Fruit fly (Drosophila melanogaster) whole organism, larva: ENCODE measurements around the gene obst-E.

Experiments used
- noc ChIP-seq: fragments of 200-800 bp; sonication (Bioruptor generic); optimal IDR thresholded peaks from 3 replicates; lab custom pipeline; 2019; ENCODE audit warnings: missing biosample characterization, mild to moderate bottlenecking, missing genetic modification characterization, moderate library complexity

The obst-E gene

dm6 chr2L:5766042-5766441, at the start of gene obst-E:
Gene obst-E (minus strand): TSS chr2L:5766142.
- no peak for TF ChIP-seq noc (tag; lab: Kevin White, UChicago)

- no peak for TF ChIP-seq noc (tag; lab: Kevin White, UChicago)
These were observed 45.3 kb upstream of the obst-E start, which contains the start of gene CG43307 for dm6 chr2L:5811274-5811673. Gene CG43307 (plus strand): TSS chr2L:5811574.

- TF ChIP-seq noc (tag; lab: Kevin White, UChicago), result no peak
These were observed 39.3 kb upstream of the obst-E start, which contains the start of gene CG11034 for dm6 chr2L:5805091-5805817. Gene CG11034 (plus strand): TSS chr2L:5805395.

- no peak for TF ChIP-seq noc (tag; lab: Kevin White, UChicago)
These were observed 38.1 kb upstream of the obst-E start for dm6 chr2L:5804077-5804476.

dm6 chr2L:5801926-5802325, 36.0 kb upstream of the obst-E start, which contains the start of the genes CG14005 and CG7239:
Gene CG14005 (minus strand): TSS chr2L:5801975.
Gene CG7239 (plus strand): TSS chr2L:5802220.
- no peak for TF ChIP-seq noc (tag; lab: Kevin White, UChicago)

DNA sequence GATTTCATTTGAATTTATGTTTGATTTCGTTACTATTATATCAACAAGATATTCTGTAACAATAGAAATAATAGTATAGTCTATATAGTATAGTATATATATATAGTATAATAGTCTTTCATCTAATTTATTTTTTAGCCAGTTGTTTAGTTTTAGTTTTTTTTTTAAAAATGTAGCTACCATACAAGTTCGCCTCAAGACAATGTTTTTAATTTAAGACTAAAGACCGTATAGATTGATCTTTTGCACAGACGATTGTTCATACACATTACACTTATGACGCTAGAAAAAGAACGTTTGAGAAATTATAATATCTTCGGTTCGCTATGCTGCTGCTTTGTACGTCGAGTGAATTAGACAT, 34.4 kb upstream of the obst-E start:
- no peak for TF ChIP-seq noc (tag; lab: Kevin White, UChicago)

- TF ChIP-seq noc (tag; lab: Kevin White, UChicago), result no peak
These were observed 33.8 kb upstream of the obst-E start, which contains the start of gene CG9171 for dm6 chr2L:5799435-5800387. Gene CG9171 (minus strand): TSS chr2L:5800253.

dm6 chr2L:5798629-5799028, 32.7 kb upstream of the obst-E start:
- no peak for TF ChIP-seq noc (tag; lab: Kevin White, UChicago)

DNA sequence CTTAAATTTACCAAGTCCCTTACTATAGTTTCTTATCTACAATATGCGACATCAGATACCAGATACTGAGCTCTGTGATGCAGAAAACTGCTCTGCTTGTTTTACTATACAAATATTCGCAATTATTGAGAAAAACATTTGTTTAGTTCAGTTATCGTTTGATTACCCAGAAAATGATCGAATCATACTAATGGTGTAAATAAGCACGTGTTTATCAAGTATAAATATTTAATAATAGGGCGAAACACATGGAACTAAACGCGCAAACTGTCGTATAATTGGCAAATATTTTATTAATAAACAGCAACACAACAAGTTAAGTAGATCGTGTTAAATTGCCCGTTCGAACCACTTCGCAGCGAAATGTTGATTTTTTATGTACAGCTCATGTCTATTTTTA, 32.0 kb upstream of the obst-E start:
- no peak for TF ChIP-seq noc (tag; lab: Kevin White, UChicago)

dm6 chr2L:5795192-5795591, 29.2 kb upstream of the obst-E start:
- no peak for TF ChIP-seq noc (tag; lab: Kevin White, UChicago)

DNA sequence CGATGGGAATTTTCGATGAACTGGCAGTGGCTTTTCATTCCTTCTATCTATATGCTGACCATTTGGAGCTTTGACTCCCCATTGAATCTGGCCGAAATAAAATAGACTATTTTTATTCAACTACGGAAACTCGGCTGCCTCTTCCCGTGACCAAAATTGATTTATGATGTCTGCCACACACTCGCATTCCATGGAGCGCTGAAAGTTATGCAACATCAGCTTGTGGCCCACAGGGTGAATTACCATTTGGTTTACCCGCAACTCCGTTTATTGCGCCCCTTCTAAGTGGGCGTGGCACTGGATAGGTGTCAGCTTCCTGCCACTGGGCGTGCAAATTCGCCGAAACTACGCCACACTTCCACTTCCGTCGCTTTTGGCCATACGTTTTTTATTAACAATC, 27.2 kb upstream of the obst-E start:
- TF ChIP-seq noc (tag; lab: Kevin White, UChicago), result no peak

DNA sequence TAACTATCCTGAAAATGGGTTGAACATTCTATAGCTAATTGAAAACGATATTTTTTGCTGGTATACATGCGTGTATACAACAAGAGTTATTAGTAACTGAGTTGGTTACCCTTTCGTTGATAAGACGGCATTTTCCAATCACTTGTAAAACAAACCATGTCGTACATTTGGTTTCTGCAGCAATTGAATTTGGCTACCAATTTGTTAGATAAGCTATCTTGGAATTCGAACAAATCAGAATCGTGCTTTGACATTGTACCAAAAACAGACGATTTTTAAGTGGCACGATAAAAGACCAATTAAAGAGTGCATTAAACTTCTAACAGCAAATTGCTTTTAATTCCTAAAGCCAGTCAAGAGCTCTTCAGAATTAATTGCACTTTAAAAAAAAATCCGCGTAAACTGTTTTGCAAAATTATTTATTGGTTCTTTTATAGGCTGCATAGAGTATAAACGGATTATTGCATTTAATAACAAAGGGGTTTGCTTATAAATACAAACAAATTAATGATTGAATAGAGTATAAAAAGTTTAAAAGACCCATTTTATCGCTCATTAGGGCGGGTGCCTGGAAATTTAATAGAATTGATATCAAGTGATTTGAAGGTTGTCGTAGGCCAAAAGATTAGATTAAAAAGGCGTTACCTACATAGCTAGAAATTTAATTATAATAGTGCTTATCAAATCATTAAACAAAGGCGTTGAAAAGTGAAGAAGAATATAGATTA, 25.0 kb upstream of the obst-E start:
- no peak for TF ChIP-seq noc (tag; lab: Kevin White, UChicago)

dm6 chr2L:5789268-5789667, 23.3 kb upstream of the obst-E start:
- TF ChIP-seq noc (tag; lab: Kevin White, UChicago), result no peak

dm6 chr2L:5783731-5784130, 17.8 kb upstream of the obst-E start, which contains the start of gene CG31913:
Gene CG31913 (plus strand): TSS chr2L:5784031.
- no peak for TF ChIP-seq noc (tag; lab: Kevin White, UChicago)

dm6 chr2L:5782866-5783265, 16.9 kb upstream of the obst-E start:
- TF ChIP-seq noc (tag; lab: Kevin White, UChicago), result no peak
